Worm (Caenorhabditis elegans) whole organism, L4/young adult: ENCODE measurements around the gene ceh-1.

Experiments
- W03F9.2 ChIP-seq: fragments of 150-350 bp; optimal IDR thresholded peaks from 2 replicates; lab custom pipeline; 2014; ENCODE audit warnings: missing biosample characterization, missing genetic modification characterization
- dao-5 ChIP-seq: sonication (generic microtip); optimal IDR thresholded peaks from 2 replicates; lab custom pipeline; 2016; ENCODE audit warnings: missing genotype, missing genetic modification characterization, moderate library complexity, missing compliant biosample characterization
- him-1 ChIP-seq: sonication (generic microtip); optimal IDR thresholded peaks from 2 replicates; lab custom pipeline; 2016; ENCODE audit warnings: missing genotype, missing genetic modification reagents, missing genetic modification characterization, missing compliant biosample characterization

- TF ChIP-seq him-1 (tag; lab: Kevin White, UChicago), result no peak
- TF ChIP-seq W03F9.2, result no peak
- TF ChIP-seq dao-5 (tag; lab: Kevin White, UChicago), result no peak
Measured at ce11 chrX:4636821-4637220, 17.1 kb downstream of the ceh-1 start, which contains the start of gene hosl-1.
